Worm (Caenorhabditis elegans) whole organism, L1 larva: ENCODE data around the gene fbxa-28.

Source experiments
- dsc-1 ChIP-seq: sonication (generic microtip); optimal IDR thresholded peaks from 2 replicates; lab custom pipeline; 2016; ENCODE audit warnings: mild to moderate bottlenecking, missing genetic modification characterization, missing compliant biosample characterization
- nhr-28 ChIP-seq: fragments of 150-350 bp; optimal IDR thresholded peaks from 2 replicates; lab custom pipeline; 2014; ENCODE audit warnings: missing biosample characterization, missing genetic modification characterization
- unc-30 ChIP-seq: sonication (generic microtip); optimal IDR thresholded peaks from 2 replicates; lab custom pipeline; 2017; ENCODE audit warnings: missing biosample characterization, missing genetic modification characterization
- vab-15 ChIP-seq: sonication (generic microtip); optimal IDR thresholded peaks from 2 replicates; lab custom pipeline; 2017; ENCODE audit warnings: missing genotype, mild to moderate bottlenecking, missing genetic modification characterization, missing compliant biosample characterization

Gene fbxa-28

ce11 chrIII:1347539-1347938, 49.8 kb downstream of the fbxa-28 start, which contains the start of gene Y82E9BL.5:
Y82E9BL.5 (minus strand) TSS chrIII:1347639.
- TF ChIP-seq vab-15 (tag; lab: Kevin White, UChicago) (no peak), dsc-1 (tag; lab: Kevin White, UChicago) (no peak), unc-30 (tag; lab: Kevin White, UChicago) (no peak), nhr-28 (tag; lab: Kevin White, UChicago) (no peak)
